Fruit fly (Drosophila melanogaster): ENCODE results near the gene ClC-a.

The ClC-a gene

DNA sequence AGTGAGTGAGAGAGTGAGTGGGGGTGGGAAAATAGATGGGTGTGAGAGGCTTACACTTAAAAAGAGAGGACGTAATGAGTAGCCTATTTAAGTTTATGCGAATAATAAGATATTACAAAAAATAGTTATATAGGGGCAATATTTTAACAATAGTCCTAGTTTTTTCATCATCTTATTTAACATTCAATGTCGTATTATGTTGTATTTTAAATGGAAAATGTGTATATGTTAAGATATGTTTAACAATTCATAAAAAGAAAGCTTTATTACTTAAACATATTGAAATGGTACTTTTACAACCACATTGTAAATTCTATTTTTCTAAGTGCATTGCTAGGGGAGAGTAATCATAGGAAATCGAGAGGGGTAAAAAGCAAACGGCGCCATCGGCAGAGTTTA, 39.0 kb downstream of the ClC-a start (continued):
- TF ChIP-seq Hr4 (GFP tag; optimal IDR thresholded peaks at IDR 0.05) (peak; percentile 47), CG6792 (GFP tag; optimal IDR thresholded peaks at IDR 0.05) (peak; percentile 49), net (GFP tag; optimal IDR thresholded peaks at IDR 0.05) (peak; percentile 41), cyc (GFP tag; optimal IDR thresholded peaks at IDR 0.05) (peak; percentile 16), Hr38 (GFP tag; optimal IDR thresholded peaks at IDR 0.05) (no peak), CG6276 (GFP tag; optimal IDR thresholded peaks at IDR 0.05) (no peak), fd85E (GFP tag; optimal IDR thresholded peaks at IDR 0.05) (no peak), dac (GFP tag; optimal IDR thresholded peaks at IDR 0.05) (no peak), CG16779 (tag; optimal IDR thresholded peaks at IDR 0.05) (no peak), ss (GFP tag; optimal IDR thresholded peaks at IDR 0.05) (peak; percentile 32 to 44), CG7368 (GFP tag; optimal IDR thresholded peaks at IDR 0.05) (no peak), esn (GFP tag; optimal IDR thresholded peaks at IDR 0.05) (peak; percentile 51), salr (GFP tag; optimal IDR thresholded peaks at IDR 0.05) (peak in 1 of 2 experiments; percentile 34), CG8632 (GFP tag; optimal IDR thresholded peaks at IDR 0.05) (peak; percentile 21), CG11762 (GFP tag; optimal IDR thresholded peaks at IDR 0.05; ENCODE audit: insufficient read depth) (no peak)

dm6 chr3R:11773325-11773998, 39.5 kb downstream of the ClC-a start:
- peak; percentile 27 for TF ChIP-seq CG6854 (GFP tag; optimal IDR thresholded peaks at IDR 0.05)
- no peak for TF ChIP-seq CG3032 (tag; optimal IDR thresholded peaks at IDR 0.05)
- no peak for TF ChIP-seq esn (GFP tag; optimal IDR thresholded peaks at IDR 0.05)
- no peak for TF ChIP-seq CG6808 (GFP tag; optimal IDR thresholded peaks at IDR 0.05)
- no peak for TF ChIP-seq Hr38 (GFP tag; optimal IDR thresholded peaks at IDR 0.05)
- TF ChIP-seq Eip78C (GFP tag): peak; percentile 37
- no peak for TF ChIP-seq Sox15 (GFP tag; optimal IDR thresholded peaks at IDR 0.05)
- TF ChIP-seq CG8119 (GFP tag; IDR thresholded peaks at IDR 0.05): peak; percentile 50; the same call in 1 of the 3 replicates
- peak; percentile 0 for TF ChIP-seq CG32006 (GFP tag; optimal IDR thresholded peaks at IDR 0.05)
- TF ChIP-seq fkh (GFP tag; optimal IDR thresholded peaks at IDR 0.05): no peak
- no peak for TF ChIP-seq CG4318 (GFP tag; optimal IDR thresholded peaks at IDR 0.05)
- peak; percentile 38 for TF ChIP-seq CG15336 (GFP tag; IDR thresholded peaks at IDR 0.05)
- no peak for TF ChIP-seq Hr4 (GFP tag; optimal IDR thresholded peaks at IDR 0.05)
- TF ChIP-seq Blimp-1 (GFP tag; optimal IDR thresholded peaks at IDR 0.05): peak; percentile 70
- no peak for TF ChIP-seq svp (GFP tag)
- peak; percentile 44 for TF ChIP-seq CG1621 (tag; optimal IDR thresholded peaks at IDR 0.05)
- TF ChIP-seq CG34406 (GFP tag; optimal IDR thresholded peaks at IDR 0.05): no peak
- TF ChIP-seq CG7368 (GFP tag; optimal IDR thresholded peaks at IDR 0.05): no peak
- no peak for TF ChIP-seq cyc (GFP tag; optimal IDR thresholded peaks at IDR 0.05)
- no peak for TF ChIP-seq pdm3 (GFP tag; optimal IDR thresholded peaks at IDR 0.05)
- no peak for TF ChIP-seq CG6792 (GFP tag; optimal IDR thresholded peaks at IDR 0.05)
- no peak for TF ChIP-seq OdsH (GFP tag; optimal IDR thresholded peaks at IDR 0.05)
- no peak for TF ChIP-seq Eip75B (GFP tag; optimal IDR thresholded peaks at IDR 0.05)
- TF ChIP-seq CG6163 (GFP tag; IDR thresholded peaks at IDR 0.05): 0 out of 3 replicates have a peak, but pooled peaks have one; percentile 53

DNA sequence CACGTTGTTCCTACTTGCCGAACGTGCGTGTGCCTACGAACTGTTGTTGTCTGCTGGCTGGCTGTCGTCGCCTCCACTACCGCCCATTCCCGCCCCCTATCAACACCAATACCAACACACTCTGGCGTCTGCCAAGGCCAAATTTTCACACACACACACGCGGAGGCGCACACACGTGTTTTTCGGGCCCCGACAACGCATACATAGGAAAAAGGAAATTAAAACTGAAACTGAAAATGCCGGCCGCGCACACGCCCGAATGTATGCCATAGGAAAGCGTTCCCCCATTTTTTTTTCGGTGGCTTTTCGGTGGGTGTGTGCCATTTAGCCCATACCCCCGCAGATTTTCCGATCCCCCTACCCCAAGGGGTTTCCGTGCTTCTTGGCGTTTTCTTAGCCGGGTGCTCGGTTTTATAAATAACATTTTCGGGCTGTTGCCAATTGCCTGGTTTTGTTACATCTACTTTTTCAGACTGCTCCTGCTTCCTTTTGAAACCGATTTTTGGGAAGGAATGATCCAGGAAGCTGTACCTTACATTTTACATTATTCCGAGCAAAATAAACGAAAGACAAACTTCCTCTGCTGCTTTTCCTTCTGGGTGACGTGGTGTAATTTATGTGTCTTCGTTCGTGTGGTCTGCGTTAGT, 40.7 kb downstream of the ClC-a start:
- TF ChIP-seq CG1621 (tag; optimal IDR thresholded peaks at IDR 0.05) (no peak), Sox15 (GFP tag; optimal IDR thresholded peaks at IDR 0.05) (no peak), CG11294 (GFP tag; IDR thresholded peaks at IDR 0.05) (no peak), eg (GFP tag; IDR thresholded peaks at IDR 0.05) (no peak), salr (GFP tag; optimal IDR thresholded peaks at IDR 0.05) (no peak), CG10631 (GFP tag; optimal IDR thresholded peaks at IDR 0.05) (no peak)
